Worm (Caenorhabditis elegans) whole organism, L4/young adult: ENCODE data around the gene F54E12.2.

Experiments
- W03F9.2 ChIP-seq: fragments of 150-350 bp; optimal IDR thresholded peaks from 2 replicates; lab custom pipeline; 2014; ENCODE audit warnings: missing biosample characterization, missing genetic modification characterization
- dao-5 ChIP-seq: sonication (generic microtip); optimal IDR thresholded peaks from 2 replicates; lab custom pipeline; 2016; ENCODE audit warnings: missing genotype, missing genetic modification characterization, moderate library complexity, missing compliant biosample characterization
- him-1 ChIP-seq: sonication (generic microtip); optimal IDR thresholded peaks from 2 replicates; lab custom pipeline; 2016; ENCODE audit warnings: missing genotype, missing genetic modification reagents, missing genetic modification characterization, missing compliant biosample characterization

DNA sequence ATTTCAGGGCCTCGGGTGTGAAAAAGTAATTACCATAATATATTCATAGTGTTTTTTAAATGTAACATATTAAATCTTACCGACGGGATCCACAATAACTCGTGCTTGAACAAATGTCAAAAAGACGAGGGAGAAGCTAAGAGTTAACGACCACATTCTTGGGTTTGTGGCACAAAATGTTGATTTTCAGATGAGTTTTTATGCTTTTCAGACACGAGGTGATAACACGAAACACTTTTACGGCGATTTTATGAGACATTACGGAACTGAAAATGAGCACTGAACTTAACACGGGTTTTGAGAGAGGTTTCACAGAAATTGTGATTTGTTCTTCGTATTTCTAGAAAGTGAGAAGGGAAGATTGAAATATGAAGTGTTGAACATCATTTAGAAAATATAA, 30.4 kb downstream of the F54E12.2 start, which contains the start of gene B0035.13:
- TF ChIP-seq dao-5, result no peak
- TF ChIP-seq W03F9.2 (tag; lab: Kevin White, UChicago), result no peak
- TF ChIP-seq him-1 (tag; lab: Kevin White, UChicago), result no peak
